Fruit fly (Drosophila melanogaster) whole organism, wandering third instar larva: ENCODE measurements around the gene pico.

Experiments
- Abd-B ChIP-seq: fragments of >200 bp; optimal IDR thresholded peaks from 2 replicates; lab custom pipeline; 2017; ENCODE audit warnings: missing biosample characterization, missing genetic modification characterization
- CG32264 ChIP-seq: fragments of 200-800 bp; sonication (Bioruptor generic); optimal IDR thresholded peaks from 2 replicates; lab custom pipeline; 2016; ENCODE audit warnings: missing biosample characterization, missing genetic modification characterization
- CG9705 ChIP-seq: fragments of 200-800 bp; sonication (Bioruptor generic); optimal IDR thresholded peaks from 2 replicates; lab custom pipeline; 2018; ENCODE audit warnings: missing biosample characterization, mild to moderate bottlenecking, missing genetic modification characterization
- Dfd ChIP-seq: fragments of >200 bp; optimal IDR thresholded peaks from 2 replicates; lab custom pipeline; 2017; ENCODE audit warnings: missing biosample characterization, missing genetic modification characterization
- Dif ChIP-seq: fragments of 200-275, 200-300 bp; sonication (Bioruptor generic); optimal IDR thresholded peaks from 2 replicates; lab custom pipeline; 2018; ENCODE audit warnings: missing biosample characterization, missing genetic modification characterization; ENCODE audit not compliant: partially characterized antibody
- GATAd ChIP-seq: sonication (Bioruptor generic); optimal IDR thresholded peaks from 2 replicates; lab custom pipeline; 2016; ENCODE audit warnings: missing biosample characterization, missing genetic modification characterization
- HLH106 ChIP-seq: fragments of 200-800 bp; optimal IDR thresholded peaks from 3 replicates; lab custom pipeline; 2019; ENCODE audit warnings: missing biosample characterization, mild to moderate bottlenecking, missing genetic modification characterization, moderate library complexity
- Hnf4 ChIP-seq: fragments of 200-800 bp; sonication (Bioruptor generic); optimal IDR thresholded peaks from 2 replicates; lab custom pipeline; 2016; ENCODE audit warnings: missing biosample characterization, mild to moderate bottlenecking, missing genetic modification characterization
- Hr78 ChIP-seq: fragments of >200 bp; optimal IDR thresholded peaks from 2 replicates; lab custom pipeline; 2017; ENCODE audit warnings: missing biosample characterization, missing genetic modification characterization
- Jra ChIP-seq: sonication (Bioruptor generic); optimal IDR thresholded peaks from 2 replicates; lab custom pipeline; 2016; ENCODE audit warnings: missing biosample characterization, missing genetic modification characterization
- Myc ChIP-seq: fragments of >200 bp; optimal IDR thresholded peaks from 2 replicates; lab custom pipeline; 2017
- N ChIP-seq: fragments of >200 bp; optimal IDR thresholded peaks from 2 replicates; lab custom pipeline; 2018; ENCODE audit warnings: missing biosample characterization, missing external identifiers, missing genetic modification characterization
- OdsH ChIP-seq: fragments of 200-800 bp; sonication (Bioruptor generic); optimal IDR thresholded peaks from 2 replicates; lab custom pipeline; 2016; ENCODE audit warnings: missing biosample characterization, mild to moderate bottlenecking, missing genetic modification characterization
- Rel ChIP-seq, 2 experiments: fragments of 200-800 bp; sonication (Bioruptor generic) in 1 of 2; optimal IDR thresholded peaks; 2 replicates in 1 of 2; 3 replicates in 1 of 2; lab custom pipeline; 2016 to 2019; ENCODE audit warnings: mild to moderate bottlenecking in 2 of 2, missing biosample characterization in 2 of 2, missing genetic modification characterization in 2 of 2, moderate library complexity in 1 of 2
- Sp1 ChIP-seq: fragments of 200-800 bp; sonication (Bioruptor generic); optimal IDR thresholded peaks from 3 replicates; lab custom pipeline; 2019; ENCODE audit warnings: missing biosample characterization, mild to moderate bottlenecking, missing genetic modification characterization, moderate library complexity
- Vsx2 ChIP-seq: fragments of 200-300, 225-300 bp; sonication (Bioruptor generic); optimal IDR thresholded peaks from 2 replicates; lab custom pipeline; 2018; ENCODE audit warnings: missing biosample characterization, missing genetic modification characterization; ENCODE audit not compliant: partially characterized antibody
- br ChIP-seq: fragments of 200-800 bp; sonication (Bioruptor generic); optimal IDR thresholded peaks from 2 replicates; lab custom pipeline; 2016; ENCODE audit warnings: missing biosample characterization, missing genetic modification characterization
- brk ChIP-seq: fragments of 200-800 bp; sonication (Bioruptor generic); optimal IDR thresholded peaks from 2 replicates; lab custom pipeline; 2016; ENCODE audit warnings: missing biosample characterization, mild to moderate bottlenecking, missing genetic modification characterization
- dl ChIP-seq, 2 experiments: fragments of 175-275, 200-275 bp in 1 of 2; fragments of 200-275 bp in 1 of 2; sonication (Bioruptor generic); optimal IDR thresholded peaks; lab custom pipeline; 2018; ENCODE audit warnings: mild to moderate bottlenecking in 2 of 2, missing biosample characterization in 2 of 2, missing genetic modification characterization in 2 of 2, moderate library complexity in 2 of 2; ENCODE audit not compliant: partially characterized antibody in 2 of 2, insufficient read depth in 1 of 2
- dsf ChIP-seq: sonication (Bioruptor generic); optimal IDR thresholded peaks from 2 replicates; lab custom pipeline; 2016; ENCODE audit warnings: missing biosample characterization, missing genetic modification characterization, borderline replicate concordance
- ey ChIP-seq: fragments of 200-800 bp; sonication (Bioruptor generic); optimal IDR thresholded peaks from 2 replicates; lab custom pipeline; 2016; ENCODE audit warnings: missing biosample characterization, missing genetic modification characterization
- foxo ChIP-seq, 2 experiments: fragments of 200-800 bp; sonication (Bioruptor generic); optimal IDR thresholded peaks; 2 replicates in 1 of 2; 3 replicates in 1 of 2; lab custom pipeline; 2016 to 2017; ENCODE audit warnings: missing biosample characterization in 2 of 2, missing genetic modification characterization in 2 of 2
- fru ChIP-seq: fragments of 200-800 bp; sonication (Bioruptor generic); optimal IDR thresholded peaks from 3 replicates; lab custom pipeline; 2016; ENCODE audit warnings: missing biosample characterization, mild to moderate bottlenecking, missing genetic modification characterization
- h ChIP-seq: fragments of 200-800 bp; sonication (Bioruptor generic); optimal IDR thresholded peaks from 3 replicates; lab custom pipeline; 2016; ENCODE audit warnings: missing biosample characterization, mild to moderate bottlenecking, missing genetic modification characterization
- jim ChIP-seq: fragments of 175-275, 200-325 bp; sonication (Bioruptor generic); optimal IDR thresholded peaks from 2 replicates; lab custom pipeline; 2016; ENCODE audit warnings: missing biosample characterization, mild to moderate bottlenecking, missing genetic modification characterization
- lola ChIP-seq: fragments of >200 bp; optimal IDR thresholded peaks from 2 replicates; lab custom pipeline; 2017; ENCODE audit warnings: missing biosample characterization, missing genetic modification characterization
- pan ChIP-seq: fragments of >200 bp; optimal IDR thresholded peaks from 2 replicates; lab custom pipeline; 2017
- psq ChIP-seq: fragments of 200-800 bp; sonication (Bioruptor generic); optimal IDR thresholded peaks from 3 replicates; lab custom pipeline; 2017; ENCODE audit warnings: missing biosample characterization, mild to moderate bottlenecking, missing genetic modification characterization, moderate library complexity
- rgr ChIP-seq: fragments of 200-800 bp; sonication (Bioruptor generic); optimal IDR thresholded peaks from 3 replicates; lab custom pipeline; 2016; ENCODE audit warnings: missing biosample characterization, mild to moderate bottlenecking, missing genetic modification characterization
- woc ChIP-seq: sonication (Bioruptor generic); optimal IDR thresholded peaks from 2 replicates; lab custom pipeline; 2016; ENCODE audit warnings: missing biosample characterization, mild to moderate bottlenecking, missing genetic modification characterization

Gene pico

dm6 chrX:19844010-19844766 is 7.7 kb downstream of the pico start:
- peak; percentile 3 for TF ChIP-seq psq (GFP tag; lab: Kevin White, UChicago)
- no peak for TF ChIP-seq ey (GFP tag; lab: Kevin White, UChicago)
- no peak for TF ChIP-seq GATAd (GFP tag; lab: Kevin White, UChicago)
- no peak for TF ChIP-seq CG9705 (GFP tag; lab: Kevin White, UChicago)
- no peak for TF ChIP-seq fru (GFP tag; lab: Kevin White, UChicago)
- TF ChIP-seq Vsx2 (GFP tag; lab: Kevin White, UChicago) = no peak
- no peak for TF ChIP-seq Myc (lab: Kevin White, UChicago)
- no peak for TF ChIP-seq pan

DNA sequence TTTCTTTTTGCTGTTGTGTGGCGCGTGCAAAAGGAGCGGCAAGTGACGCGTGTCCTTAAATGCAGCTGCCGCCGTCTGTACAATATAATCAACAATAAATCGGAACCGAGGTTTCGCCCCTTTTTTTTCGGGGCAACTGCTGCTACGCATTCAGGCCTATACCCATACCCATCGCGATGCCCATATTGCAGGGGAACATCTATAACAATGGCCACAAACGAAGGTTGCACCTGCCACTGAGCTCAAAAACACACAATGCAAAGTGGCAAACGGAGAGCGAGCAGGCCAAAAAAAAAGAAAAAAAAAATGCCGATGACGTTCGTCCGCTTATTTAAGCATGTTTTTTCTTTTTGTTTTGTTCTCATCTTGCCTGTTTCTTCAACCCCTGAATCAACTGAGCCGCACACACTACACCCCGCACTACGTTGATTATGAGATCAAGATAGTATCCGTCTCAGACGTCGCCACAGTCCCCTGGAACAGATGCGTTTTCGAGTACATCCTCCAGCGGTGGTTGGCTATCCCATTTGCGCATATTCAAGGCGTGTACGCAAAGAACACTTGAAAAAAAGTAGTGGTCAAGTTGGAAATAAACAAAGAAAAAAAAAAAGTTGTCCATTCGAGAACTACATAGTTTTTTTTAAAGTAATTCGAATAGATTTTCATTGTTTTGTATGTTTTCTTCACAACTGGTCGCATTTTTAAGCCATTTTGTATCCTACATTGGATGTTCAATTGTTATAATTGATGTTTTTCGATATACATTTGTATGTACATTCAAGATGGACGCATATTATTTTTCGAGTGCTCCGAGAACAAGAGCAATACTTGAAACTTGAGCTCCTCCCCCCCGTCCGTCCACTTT is 9.2 kb downstream of the pico start:
- TF ChIP-seq psq (GFP tag; lab: Kevin White, UChicago) = peak; percentile 52
- TF ChIP-seq rgr = peak; percentile 9
- TF ChIP-seq Hnf4 (GFP tag; lab: Kevin White, UChicago) = peak; percentile 9
- TF ChIP-seq Dfd (GFP tag; lab: Kevin White, UChicago) = no peak
- peak in 1 of 2 experiments; percentile 52 for TF ChIP-seq foxo (GFP tag; optimal IDR thresholded peaks at IDR 0.05; lab: Kevin White, UChicago)
- TF ChIP-seq ey (GFP tag; lab: Kevin White, UChicago) = peak; percentile 24
- TF ChIP-seq N (GFP tag; lab: Kevin White, UChicago) = no peak
- no peak for TF ChIP-seq Abd-B (GFP tag; lab: Kevin White, UChicago)
- peak; percentile 42 for TF ChIP-seq OdsH (GFP tag; lab: Kevin White, UChicago)
- peak; percentile 19 for TF ChIP-seq h (GFP tag; lab: Kevin White, UChicago)
- no peak for TF ChIP-seq pan
- peak; percentile 41 for TF ChIP-seq Sp1 (GFP tag; lab: Kevin White, UChicago)
- TF ChIP-seq fru (GFP tag; lab: Kevin White, UChicago) = peak; percentile 69
- TF ChIP-seq dsf (GFP tag; lab: Kevin White, UChicago) = no peak
- no peak for TF ChIP-seq Rel (GFP tag; optimal IDR thresholded peaks at IDR 0.05; lab: Kevin White, UChicago)
- peak; percentile 60 for TF ChIP-seq Rel (tag; optimal IDR thresholded peaks at IDR 0.05; lab: Kevin White, UChicago)
- peak; percentile 48 for TF ChIP-seq HLH106 (tag; lab: Kevin White, UChicago)
- TF ChIP-seq woc (GFP tag; lab: Kevin White, UChicago) = peak; percentile 47
- TF ChIP-seq Hr78 (GFP tag; lab: Kevin White, UChicago) = no peak
- peak; percentile 33 for TF ChIP-seq br
- TF ChIP-seq, all 38 proteins: peak for 13

DNA sequence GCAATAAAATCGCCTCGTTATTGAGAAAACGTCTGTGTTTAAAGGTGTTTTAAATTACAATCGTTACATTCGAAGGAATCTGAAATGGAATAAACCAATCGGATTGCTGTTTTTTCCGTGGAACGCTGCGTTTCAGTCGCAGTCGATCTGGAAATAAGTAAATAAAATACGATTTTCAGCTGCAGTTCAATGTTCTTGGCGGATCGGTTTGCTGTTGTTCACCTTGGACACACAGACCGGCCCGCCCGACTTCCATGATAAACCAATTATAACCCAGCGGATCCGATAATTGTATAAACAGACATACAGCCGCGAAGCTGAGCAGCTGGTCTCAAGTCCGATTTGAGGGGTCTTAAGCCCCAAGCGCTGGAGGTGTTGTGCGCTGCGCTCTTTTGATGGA is 11.5 kb downstream of the pico start:
- TF ChIP-seq Dif = no peak
- no peak for TF ChIP-seq pan
- no peak for TF ChIP-seq ey (GFP tag; lab: Kevin White, UChicago)
- no peak for TF ChIP-seq GATAd (GFP tag; lab: Kevin White, UChicago)
- no peak for TF ChIP-seq N (GFP tag; lab: Kevin White, UChicago)
- no peak for TF ChIP-seq foxo (GFP tag; optimal IDR thresholded peaks at IDR 0.05; lab: Kevin White, UChicago)
- TF ChIP-seq dl (GFP tag; optimal IDR thresholded peaks at IDR 0.05; lab: Kevin White, UChicago; ENCODE audit: insufficient read depth in 1 of 2, partially characterized antibody in 2 of 2) = no peak
- TF ChIP-seq CG32264 (GFP tag; lab: Kevin White, UChicago) = no peak
- TF ChIP-seq lola = no peak

- TF ChIP-seq lola = no peak
- no peak for TF ChIP-seq brk (GFP tag; lab: Kevin White, UChicago)
- no peak for TF ChIP-seq Myc (lab: Kevin White, UChicago)
- TF ChIP-seq h (GFP tag; lab: Kevin White, UChicago) = no peak
- no peak for TF ChIP-seq jim (GFP tag; lab: Kevin White, UChicago)
- no peak for TF ChIP-seq pan
- TF ChIP-seq Jra (GFP tag; lab: Kevin White, UChicago) = no peak
- no peak for TF ChIP-seq psq (GFP tag; lab: Kevin White, UChicago)
- TF ChIP-seq CG32264 (GFP tag; lab: Kevin White, UChicago) = no peak
- no peak for TF ChIP-seq rgr
- no peak for TF ChIP-seq woc (GFP tag; lab: Kevin White, UChicago)
- TF ChIP-seq Abd-B (GFP tag; lab: Kevin White, UChicago) = no peak
- TF ChIP-seq, all 38 proteins: peak for 0
Observed at dm6 chrX:19839067-19839466, 12.8 kb downstream of the pico start.
